Fruit fly (Drosophila melanogaster) whole organism, embryonic: ENCODE measurements around the gene CG32299.

ENCODE experiments used
- Hr39 ChIP-seq: fragments of >200 bp; optimal IDR thresholded peaks from 2 replicates; lab custom pipeline; 2017
- Trl ChIP-seq, 3 experiments: fragments of >200 bp in 2 of 3; fragments of 200-800 bp in 1 of 3; sonication (Bioruptor generic) in 1 of 3; optimal IDR thresholded peaks; 2 replicates in 1 of 3; 3 replicates in 2 of 3; lab custom pipeline; 2016 to 2017; ENCODE audit warnings: missing biosample characterization in 1 of 3, missing genetic modification characterization in 1 of 3
- Xrp1 ChIP-seq: fragments of 200-800 bp; sonication (Bioruptor generic); IDR thresholded peaks from 2 replicates; pipeline ENCODE4 v1.3.6; 2022; ENCODE audit warnings: missing biosample characterization, missing genetic modification characterization
- bowl ChIP-seq: fragments of 200-800 bp; sonication (Bioruptor generic); IDR thresholded peaks from 2 replicates; pipeline ENCODE4 v1.3.6; 2022; ENCODE audit warnings: missing biosample characterization, missing genetic modification characterization
- prd ChIP-seq, 3 experiments: fragments of >200 bp in 2 of 3; fragments of 200-800 bp in 1 of 3; sonication (Bioruptor generic) in 1 of 3; optimal IDR thresholded peaks in 2 of 3; IDR thresholded peaks in 1 of 3; 2 replicates in 2 of 3; 3 replicates in 1 of 3; pipeline versions ENCODE4 v1.3.6 to Lab custom; 2017 to 2022; ENCODE audit warnings: missing biosample characterization in 1 of 3, missing genetic modification characterization in 1 of 3
- usp ChIP-seq: fragments of >200 bp; optimal IDR thresholded peaks from 2 replicates; lab custom pipeline; 2017; ENCODE audit warnings: missing biosample characterization, missing genetic modification characterization

- TF ChIP-seq usp (GFP tag; lab: Kevin White, UChicago) (no peak), Hr39 (no peak), Xrp1 (GFP tag; lab: Robert Waterston, UW) (0 out of 2 replicates have a peak, but pooled peaks have one; percentile 19), bowl (GFP tag; lab: Robert Waterston, UW) (no peak), prd (optimal IDR thresholded peaks at IDR 0.05; lab: Kevin White, UChicago) (no peak), prd (GFP tag; IDR thresholded peaks at IDR 0.05; lab: Robert Waterston, UW) (no peak), Trl (optimal IDR thresholded peaks at IDR 0.05; lab: Kevin White, UChicago) (no peak), Trl (GFP tag; optimal IDR thresholded peaks at IDR 0.05; lab: Kevin White, UChicago) (no peak)
These were observed 42.6 kb upstream of the CG32299 start for dm6 chr3L:2433358-2433757.
